Worm (Caenorhabditis elegans): Measurements from ENCODE around the gene ttx-3.
A peak's percentile ranks its signal among the peaks of the same experiment; 100 is the strongest.

ttx-3 gene

DNA sequence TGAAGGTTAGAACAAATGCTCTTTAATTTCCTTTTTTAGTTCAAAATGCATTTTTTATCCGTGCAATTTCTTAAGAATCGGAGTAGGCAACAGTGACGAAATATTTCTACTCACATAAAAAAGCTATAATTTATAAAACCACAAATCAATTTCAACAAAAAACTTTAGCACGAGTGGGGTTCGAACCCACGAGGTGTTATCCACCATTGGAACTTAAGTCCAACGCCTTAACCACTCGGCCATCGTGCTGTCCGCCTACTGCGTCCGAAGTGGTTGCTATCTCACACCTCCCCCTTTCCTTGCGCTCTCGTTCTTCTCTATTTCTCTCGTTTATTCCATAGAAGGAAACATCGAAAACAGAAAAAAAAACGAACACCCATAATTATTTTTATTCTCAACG, 11.5 kb downstream of the ttx-3 start:
- TF ChIP-seq ztf-16 (tag; optimal IDR thresholded peaks at IDR 0.05): peak; percentile 75
- no peak for TF ChIP-seq pqm-1 (tag; optimal IDR thresholded peaks at IDR 0.05)
- no peak for TF ChIP-seq ceh-22 (tag; optimal IDR thresholded peaks at IDR 0.05)
- peak; percentile 78 for TF ChIP-seq fkh-6 (tag; optimal IDR thresholded peaks at IDR 0.05)
- TF ChIP-seq ceh-30 (tag; optimal IDR thresholded peaks at IDR 0.05): no peak
- peak; percentile 63 for TF ChIP-seq hlh-13 (GFP tag; optimal IDR thresholded peaks at IDR 0.05)
- TF ChIP-seq ceh-45 (GFP tag; IDR thresholded peaks at IDR 0.05): no peak
- TF ChIP-seq dve-1 (tag; optimal IDR thresholded peaks at IDR 0.05): peak; percentile 44
- TF ChIP-seq K09A11.1 (tag; optimal IDR thresholded peaks at IDR 0.05; ENCODE audit: insufficient read depth): peak; percentile 57
- TF ChIP-seq Y22D7AL.16 (tag; optimal IDR thresholded peaks at IDR 0.05): peak; percentile 65
- peak; percentile 66 for TF ChIP-seq pat-9 (tag; optimal IDR thresholded peaks at IDR 0.05)
- no peak for TF ChIP-seq unc-55 (GFP tag; optimal IDR thresholded peaks at IDR 0.05)
- TF ChIP-seq tbx-2 (tag; optimal IDR thresholded peaks at IDR 0.05): peak; percentile 78
- no peak for TF ChIP-seq pax-1 (tag; optimal IDR thresholded peaks at IDR 0.05)
- peak; percentile 62 for TF ChIP-seq F13H6.1 (tag; optimal IDR thresholded peaks at IDR 0.05)
- peak; percentile 74 for TF ChIP-seq sox-4 (tag; optimal IDR thresholded peaks at IDR 0.05)
- TF ChIP-seq hlh-30 (tag; optimal IDR thresholded peaks at IDR 0.05; ENCODE audit: insufficient read depth): peak; percentile 71
- peak; percentile 67 for TF ChIP-seq ref-2 (tag; optimal IDR thresholded peaks at IDR 0.05)
- TF ChIP-seq odd-2 (tag; optimal IDR thresholded peaks at IDR 0.05): peak; percentile 36
- TF ChIP-seq hlh-6 (tag; optimal IDR thresholded peaks at IDR 0.05): peak; percentile 87
- no peak for TF ChIP-seq elt-4 (tag; optimal IDR thresholded peaks at IDR 0.05)
- TF ChIP-seq C08G9.2 (tag; optimal IDR thresholded peaks at IDR 0.05): peak; percentile 74
- peak; percentile 76 for TF ChIP-seq C38D4.7 (GFP tag; optimal IDR thresholded peaks at IDR 0.05)
- TF ChIP-seq ttx-3 (tag; optimal IDR thresholded peaks at IDR 0.05): peak; percentile 99
- peak; percentile 72 for TF ChIP-seq ceh-31 (tag; optimal IDR thresholded peaks at IDR 0.05)
- TF ChIP-seq lim-6 (tag; optimal IDR thresholded peaks at IDR 0.05): peak; percentile 7
- no peak for TF ChIP-seq fkh-10 (GFP tag; optimal IDR thresholded peaks at IDR 0.05)
- TF ChIP-seq pha-2 (tag; optimal IDR thresholded peaks at IDR 0.05): peak; percentile 75
- TF ChIP-seq rnt-1 (tag; optimal IDR thresholded peaks at IDR 0.05): peak; percentile 67
- peak; percentile 53 for TF ChIP-seq unc-42 (tag; optimal IDR thresholded peaks at IDR 0.05)
- TF ChIP-seq ceh-2 (tag; optimal IDR thresholded peaks at IDR 0.05): peak; percentile 73
- peak; percentile 14 for TF ChIP-seq hlh-8 (tag; optimal IDR thresholded peaks at IDR 0.05)
- TF ChIP-seq elt-2 (tag; optimal IDR thresholded peaks at IDR 0.05): peak; percentile 78
- TF ChIP-seq mec-3 (tag; optimal IDR thresholded peaks at IDR 0.05; ENCODE audit: borderline replicate concordance): no peak
- TF ChIP-seq K02D7.2 (tag; optimal IDR thresholded peaks at IDR 0.05): peak; percentile 80
- TF ChIP-seq ceh-24 (tag; optimal IDR thresholded peaks at IDR 0.05): peak; percentile 36
- peak; percentile 54; the same call in 1 of the 2 replicates for TF ChIP-seq sox-2 (GFP tag; IDR thresholded peaks at IDR 0.05)
- TF ChIP-seq che-1 (tag; optimal IDR thresholded peaks at IDR 0.05): peak; percentile 82
- no peak for TF ChIP-seq pag-3 (tag; optimal IDR thresholded peaks at IDR 0.05; ENCODE audit: borderline replicate concordance)
- TF ChIP-seq sdc-2 (tag; optimal IDR thresholded peaks at IDR 0.05): peak; percentile 84
- TF ChIP-seq ceh-34 (tag; optimal IDR thresholded peaks at IDR 0.05): peak; percentile 80
- TF ChIP-seq unc-86 (tag; optimal IDR thresholded peaks at IDR 0.05): peak; percentile 80
- peak; percentile 31 for TF ChIP-seq ceh-9 (tag; optimal IDR thresholded peaks at IDR 0.05)
- TF ChIP-seq T23F11.4 (GFP tag; optimal IDR thresholded peaks at IDR 0.05): peak; percentile 70
- TF ChIP-seq tbx-7 (tag; optimal IDR thresholded peaks at IDR 0.05): peak; percentile 23
- no peak for TF ChIP-seq nhr-11 (tag; optimal IDR thresholded peaks at IDR 0.05)
- TF ChIP-seq ets-4 (tag; optimal IDR thresholded peaks at IDR 0.05): peak; percentile 28
- TF ChIP-seq ahr-1 (tag; optimal IDR thresholded peaks at IDR 0.05): peak; percentile 49
- TF ChIP-seq pros-1 (tag; optimal IDR thresholded peaks at IDR 0.05): no peak
- peak; percentile 37 for TF ChIP-seq npax-4 (tag; optimal IDR thresholded peaks at IDR 0.05)
- peak; percentile 51 for TF ChIP-seq ceh-18 (tag; optimal IDR thresholded peaks at IDR 0.05)
- TF ChIP-seq ceh-14 (tag; optimal IDR thresholded peaks at IDR 0.05): peak; percentile 54
- TF ChIP-seq pha-4 (tag; optimal IDR thresholded peaks at IDR 0.05): no peak
- peak; percentile 67 for TF ChIP-seq nhr-232 (tag; optimal IDR thresholded peaks at IDR 0.05)

Data from whole organism, late embryonic.